Worm (Caenorhabditis elegans): Measurements from ENCODE around the gene F29G6.1.

Gene F29G6.1

DNA sequence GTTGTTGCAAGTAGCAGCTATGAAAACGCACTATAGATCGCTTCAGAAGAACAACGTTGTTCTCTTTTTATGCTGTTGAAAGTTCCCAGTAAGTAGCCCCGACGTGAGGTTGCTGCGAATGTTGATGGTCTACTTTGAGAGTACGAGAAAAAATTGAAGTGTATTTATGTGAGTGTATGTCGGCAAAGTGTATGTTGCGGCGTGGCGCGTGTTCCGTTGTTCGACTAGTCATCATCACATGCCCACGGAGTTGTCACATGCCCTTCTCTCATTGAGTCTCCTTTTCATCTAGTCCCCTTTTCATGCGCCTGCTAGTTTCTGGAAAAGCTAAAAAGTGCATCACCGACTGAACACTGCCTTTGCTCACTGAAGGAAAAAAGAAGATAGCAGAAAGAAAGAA, 30.2 kb upstream of the F29G6.1 start (continued):
- TF ChIP-seq rbr-2 (tag; optimal IDR thresholded peaks at IDR 0.05) (peak; percentile 65), ZK546.5 (tag; optimal IDR thresholded peaks at IDR 0.05) (no peak), nhr-48 (tag; optimal IDR thresholded peaks at IDR 0.05) (peak; percentile 28)

DNA sequence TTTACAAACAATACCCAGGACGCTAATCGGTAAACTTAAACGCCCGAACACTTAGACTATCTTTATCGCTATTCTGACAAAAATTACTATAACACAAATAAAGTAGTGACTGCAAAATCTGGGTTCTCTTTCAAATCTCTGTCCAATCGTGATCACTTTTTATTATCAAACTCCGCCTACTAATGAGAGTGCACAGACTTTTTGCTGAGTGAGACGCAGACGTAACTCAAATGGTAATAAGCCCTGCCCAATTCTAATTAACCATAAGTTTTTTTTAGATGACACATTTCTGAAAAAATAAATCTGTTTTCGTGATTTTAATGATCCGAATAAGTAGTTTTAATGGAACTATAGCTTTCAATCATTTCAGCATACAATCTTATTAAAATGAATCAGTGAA, 29.7 kb upstream of the F29G6.1 start:
- TF ChIP-seq daf-8 (GFP tag; IDR thresholded peaks at IDR 0.05) (no peak), vab-7 (GFP tag; IDR thresholded peaks at IDR 0.05) (no peak), aha-1 (tag) (peak; percentile 60), daf-12 (tag; optimal IDR thresholded peaks at IDR 0.05) (no peak), dmd-6 (GFP tag; IDR thresholded peaks at IDR 0.05) (no peak)

DNA sequence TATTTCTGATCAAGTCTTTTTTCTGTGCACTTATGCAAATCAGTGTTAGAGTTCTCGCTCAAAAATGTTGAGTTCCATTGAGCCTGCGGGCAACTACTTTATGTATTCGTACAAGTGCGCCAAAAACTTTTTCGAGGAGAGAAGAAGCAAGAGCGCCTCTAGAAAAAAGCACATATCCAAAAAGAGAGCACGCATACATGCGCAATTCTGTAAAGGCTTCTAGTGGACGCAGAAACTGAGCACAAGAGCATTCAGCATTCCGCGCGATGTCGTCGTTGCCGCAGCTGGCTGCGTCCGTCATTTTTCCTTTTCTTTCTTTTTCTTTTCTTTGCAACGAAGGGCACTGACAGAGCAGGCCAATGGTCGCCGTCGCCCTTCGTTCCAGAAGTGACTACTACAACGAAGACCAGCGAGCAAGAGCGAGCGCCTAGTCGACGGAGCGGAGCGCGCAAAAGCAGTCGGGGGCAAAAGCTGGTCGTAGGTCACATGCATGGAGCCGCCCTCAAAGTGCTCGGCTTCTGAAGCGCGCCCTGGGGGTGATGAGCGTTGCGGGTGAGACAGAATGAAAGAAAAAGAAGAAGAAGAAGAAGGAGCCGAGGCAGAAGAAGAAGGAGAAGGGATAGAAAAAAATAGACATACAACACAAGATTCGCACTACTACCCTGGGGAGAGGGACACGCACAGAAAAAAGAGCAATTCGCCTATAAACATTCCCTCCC, 29.0 kb upstream of the F29G6.1 start:
- TF ChIP-seq dmd-6 (GFP tag; IDR thresholded peaks at IDR 0.05) (peak; percentile 19; the same call in 1 of the 2 replicates), lin-29 (GFP tag; IDR thresholded peaks at IDR 0.05) (no peak), php-3 (GFP tag; IDR thresholded peaks at IDR 0.05) (no peak), set-16 (GFP tag; IDR thresholded peaks at IDR 0.05) (peak; percentile 98), daf-12 (tag; optimal IDR thresholded peaks at IDR 0.05) (no peak), ZK546.5 (tag; optimal IDR thresholded peaks at IDR 0.05) (no peak), ceh-32 (tag; optimal IDR thresholded peaks at IDR 0.05; ENCODE audit: poor library complexity) (peak; percentile 60), D1046.2 (GFP tag; IDR thresholded peaks at IDR 0.05) (no peak), snpc-1.2 (GFP tag; IDR thresholded peaks at IDR 0.05) (no peak), fkh-10 (GFP tag; optimal IDR thresholded peaks at IDR 0.05) (peak; percentile 69), madf-9 (GFP tag; conservative IDR thresholded peaks at IDR 0.05) (no peak), mdt-29 (GFP tag; IDR thresholded peaks at IDR 0.05) (no peak), ceh-28 (tag; optimal IDR thresholded peaks at IDR 0.05) (no peak), zfp-3 (GFP tag; conservative IDR thresholded peaks at IDR 0.05) (no peak), duxl-1 (tag; optimal IDR thresholded peaks at IDR 0.05; ENCODE audit: poor library complexity) (no peak), nhr-237 (tag; optimal IDR thresholded peaks at IDR 0.05) (no peak), hif-1 (tag; optimal IDR thresholded peaks at IDR 0.05) (peak; percentile 39 to 49), jun-1 (tag; optimal IDR thresholded peaks at IDR 0.05) (no peak), gei-8 (GFP tag; optimal IDR thresholded peaks at IDR 0.05) (no peak), F26F4.8 (GFP tag; conservative IDR thresholded peaks at IDR 0.05) (no peak), hlh-30 (tag; optimal IDR thresholded peaks at IDR 0.05; ENCODE audit: insufficient read depth) (peak; percentile 52), unc-39 (tag; optimal IDR thresholded peaks at IDR 0.05) (no peak), mes-2 (tag; optimal IDR thresholded peaks at IDR 0.05; ENCODE audit: poor library complexity, severe bottlenecking) (no peak), cey-2 (tag; optimal IDR thresholded peaks at IDR 0.05; ENCODE audit: borderline replicate concordance, insufficient read depth) (no peak), F37D6.2 (tag; optimal IDR thresholded peaks at IDR 0.05) (peak; percentile 87), tra-1 (GFP tag; IDR thresholded peaks at IDR 0.05) (no peak), tag-97 (GFP tag; IDR thresholded peaks at IDR 0.05) (no peak), mep-1 (tag; optimal IDR thresholded peaks at IDR 0.05) (peak; percentile 62), nhr-25 (tag; optimal IDR thresholded peaks at IDR 0.05; ENCODE audit: borderline replicate concordance, insufficient read depth) (no peak), ceh-62 (tag; optimal IDR thresholded peaks at IDR 0.05) (no peak), rbr-2 (tag; optimal IDR thresholded peaks at IDR 0.05) (peak; percentile 75), nhr-102 (tag; optimal IDR thresholded peaks at IDR 0.05) (no peak), zfp-2 (tag; optimal IDR thresholded peaks at IDR 0.05) (no peak), nhr-77 (tag; optimal IDR thresholded peaks at IDR 0.05) (no peak), mxl-3 (GFP tag; optimal IDR thresholded peaks at IDR 0.05) (no peak), mdl-1 (tag; optimal IDR thresholded peaks at IDR 0.05) (no peak), zip-2 (tag; optimal IDR thresholded peaks at IDR 0.05) (no peak), lim-7 (GFP tag; IDR thresholded peaks at IDR 0.05) (no peak), dmd-9 (GFP tag; IDR thresholded peaks at IDR 0.05) (no peak), R02D3.7 (tag; optimal IDR thresholded peaks at IDR 0.05) (no peak), nhr-11 (tag; optimal IDR thresholded peaks at IDR 0.05) (peak; percentile 25), zag-1 (tag; optimal IDR thresholded peaks at IDR 0.05) (no peak)

All from whole organism, L4 larva.